Fruit fly (Drosophila melanogaster) whole organism, prepupa: ENCODE results near the gene CCAP.

ENCODE experiments used
- Blimp-1 ChIP-seq: fragments of 200-800 bp; sonication (Bioruptor generic); optimal IDR thresholded peaks from 3 replicates; lab custom pipeline; 2017; ENCODE audit warnings: missing biosample characterization, missing genetic modification characterization, mild to moderate bottlenecking, moderate library complexity, missing genetic modification reagents
- CG10631 ChIP-seq: fragments of 200-800 bp; sonication (Bioruptor generic); optimal IDR thresholded peaks from 2 replicates; lab custom pipeline; 2016; ENCODE audit warnings: missing biosample characterization, missing genetic modification characterization
- CG11294 ChIP-seq: fragments of 200-800 bp; sonication (Bioruptor generic); IDR thresholded peaks from 2 replicates; pipeline ENCODE4 v1.3.6; 2022; ENCODE audit warnings: missing biosample characterization, missing genetic modification characterization
- CG11902 ChIP-seq: fragments of 200-800 bp; sonication (Bioruptor generic); optimal IDR thresholded peaks from 3 replicates; lab custom pipeline; 2016; ENCODE audit warnings: missing biosample characterization, missing genetic modification characterization
- CG16779 ChIP-seq: fragments of 200-800 bp; sonication (Bioruptor generic); optimal IDR thresholded peaks from 3 replicates; lab custom pipeline; 2017; ENCODE audit warnings: missing biosample characterization, mild to moderate bottlenecking, missing genetic modification characterization
- CG3032 ChIP-seq: fragments of 200-800 bp; optimal IDR thresholded peaks from 2 replicates; lab custom pipeline; 2019; ENCODE audit warnings: missing biosample characterization, mild to moderate bottlenecking, missing genetic modification characterization, moderate library complexity
- CG31627 ChIP-seq: fragments of 200-800 bp; sonication (Bioruptor generic); optimal IDR thresholded peaks from 3 replicates; lab custom pipeline; 2016; ENCODE audit warnings: missing biosample characterization, missing genetic modification characterization
- CG3919 ChIP-seq: fragments of 200-800 bp; sonication (Bioruptor generic); optimal IDR thresholded peaks from 3 replicates; lab custom pipeline; 2016; ENCODE audit warnings: missing biosample characterization, missing genetic modification characterization
- CG6792 ChIP-seq: fragments of 200-800 bp; sonication (Bioruptor generic); optimal IDR thresholded peaks from 3 replicates; lab custom pipeline; 2016; ENCODE audit warnings: missing biosample characterization, missing genetic modification characterization
- CG7368 ChIP-seq: fragments of 200-800 bp; sonication (Bioruptor generic); optimal IDR thresholded peaks from 3 replicates; lab custom pipeline; 2016; ENCODE audit warnings: missing biosample characterization, missing genetic modification characterization
- CG8119 ChIP-seq: fragments of 200-800 bp; sonication (Bioruptor generic); IDR thresholded peaks from 3 replicates; pipeline ENCODE4 v1.3.6; 2022; ENCODE audit warnings: missing biosample characterization, missing genetic modification characterization
- CG9139 ChIP-seq: fragments of 200-800 bp; sonication (Bioruptor generic); optimal IDR thresholded peaks from 3 replicates; lab custom pipeline; 2017; ENCODE audit warnings: missing biosample characterization, mild to moderate bottlenecking, missing genetic modification characterization
- Eip75B ChIP-seq: fragments of 200-800 bp; sonication (Bioruptor generic); optimal IDR thresholded peaks from 3 replicates; lab custom pipeline; 2016; ENCODE audit warnings: missing biosample characterization, missing genetic modification characterization
- Eip78C ChIP-seq: fragments of 200-800 bp; sonication (Bioruptor generic); peaks from one replicate; lab custom pipeline; 2016; ENCODE audit warnings: missing biosample characterization, missing genetic modification characterization
- Eip93F ChIP-seq: fragments of 200-800 bp; sonication (Bioruptor generic); optimal IDR thresholded peaks from 2 replicates; lab custom pipeline; 2016; ENCODE audit warnings: missing biosample characterization, mild to moderate bottlenecking, missing genetic modification characterization
- Ets21C ChIP-seq: fragments of 200-800 bp; sonication (Bioruptor generic); optimal IDR thresholded peaks from 3 replicates; lab custom pipeline; 2016; ENCODE audit warnings: missing biosample characterization, missing genetic modification characterization
- Ets96B ChIP-seq: fragments of 200-800 bp; optimal IDR thresholded peaks from 2 replicates; lab custom pipeline; 2019; ENCODE audit warnings: missing biosample characterization, mild to moderate bottlenecking, missing genetic modification characterization, moderate library complexity
- Hr38 ChIP-seq: sonication (Bioruptor generic); optimal IDR thresholded peaks from 2 replicates; lab custom pipeline; 2016; ENCODE audit warnings: missing biosample characterization, missing genetic modification characterization
- Hr4 ChIP-seq: fragments of 200-800 bp; sonication (Bioruptor generic); optimal IDR thresholded peaks from 3 replicates; lab custom pipeline; 2016; ENCODE audit warnings: missing biosample characterization, missing genetic modification characterization
- Smox ChIP-seq: fragments of 200-800 bp; sonication (Bioruptor generic); optimal IDR thresholded peaks from 3 replicates; lab custom pipeline; 2016; ENCODE audit warnings: missing biosample characterization, missing genetic modification characterization
- Sox102F ChIP-seq: fragments of 200-800 bp; sonication (Bioruptor generic); optimal IDR thresholded peaks from 2 replicates; lab custom pipeline; 2016; ENCODE audit warnings: missing biosample characterization, mild to moderate bottlenecking, missing genetic modification characterization
- acj6 ChIP-seq: fragments of 200-800 bp; sonication (Bioruptor generic); optimal IDR thresholded peaks from 3 replicates; lab custom pipeline; 2016; ENCODE audit warnings: missing biosample characterization, missing genetic modification characterization
- cyc ChIP-seq: fragments of 200-800 bp; sonication (Bioruptor generic); optimal IDR thresholded peaks from 3 replicates; lab custom pipeline; 2016; ENCODE audit warnings: missing biosample characterization, missing genetic modification characterization
- dac ChIP-seq: fragments of 200-800 bp; sonication (Bioruptor generic); optimal IDR thresholded peaks from 2 replicates; lab custom pipeline; 2017; ENCODE audit warnings: missing biosample characterization, mild to moderate bottlenecking, missing genetic modification characterization
- dsx ChIP-seq: fragments of 200-800 bp; optimal IDR thresholded peaks from 3 replicates; lab custom pipeline; 2019; ENCODE audit warnings: missing biosample characterization, mild to moderate bottlenecking, missing genetic modification characterization, moderate library complexity; ENCODE audit not compliant: poor library complexity, severe bottlenecking
- eg ChIP-seq: fragments of 200-800 bp; sonication (Bioruptor generic); IDR thresholded peaks from 3 replicates; pipeline ENCODE4 v1.3.6; 2022; ENCODE audit warnings: missing biosample characterization, missing genetic modification characterization
- esn ChIP-seq: fragments of 200-800 bp; sonication (Bioruptor generic); optimal IDR thresholded peaks from 2 replicates; lab custom pipeline; 2016; ENCODE audit warnings: missing biosample characterization, mild to moderate bottlenecking, missing genetic modification characterization, moderate library complexity
- fd85E ChIP-seq: fragments of 200-800 bp; sonication (Bioruptor generic); optimal IDR thresholded peaks from 3 replicates; lab custom pipeline; 2016; ENCODE audit warnings: missing biosample characterization, missing genetic modification characterization
- fkh ChIP-seq: fragments of 200-800 bp; sonication (Bioruptor generic); optimal IDR thresholded peaks from 3 replicates; lab custom pipeline; 2017; ENCODE audit warnings: missing biosample characterization, mild to moderate bottlenecking, missing genetic modification characterization, moderate library complexity
- lz ChIP-seq: fragments of 200-800 bp; sonication (Bioruptor generic); optimal IDR thresholded peaks from 3 replicates; lab custom pipeline; 2016; ENCODE audit warnings: missing biosample characterization, missing genetic modification characterization
- net ChIP-seq: fragments of 200-800 bp; sonication (Bioruptor generic); optimal IDR thresholded peaks from 3 replicates; lab custom pipeline; 2016; ENCODE audit warnings: missing biosample characterization, missing genetic modification characterization
- salr ChIP-seq, 2 experiments: fragments of 200-800 bp; sonication (Bioruptor generic); optimal IDR thresholded peaks; 3 replicates each; lab custom pipeline; 2016 to 2018; ENCODE audit warnings: missing biosample characterization in 2 of 2, missing genetic modification characterization in 2 of 2, mild to moderate bottlenecking in 1 of 2
- spab ChIP-seq: fragments of 200-800 bp; sonication (Bioruptor generic); optimal IDR thresholded peaks from 2 replicates; lab custom pipeline; 2017; ENCODE audit warnings: missing biosample characterization, mild to moderate bottlenecking, missing genetic modification characterization, missing genetic modification reagents
- ss ChIP-seq, 2 experiments: fragments of 200-800 bp; sonication (Bioruptor generic); optimal IDR thresholded peaks; 2 replicates in 1 of 2; 3 replicates in 1 of 2; lab custom pipeline; 2017 to 2018; ENCODE audit warnings: mild to moderate bottlenecking in 2 of 2, missing biosample characterization in 2 of 2, missing genetic modification characterization in 2 of 2, moderate library complexity in 1 of 2
- svp ChIP-seq: fragments of 200-800 bp; sonication (Bioruptor generic); peaks from one replicate; lab custom pipeline; 2016; ENCODE audit warnings: missing biosample characterization, missing genetic modification characterization
- vri ChIP-seq: fragments of 200-800 bp; sonication (Bioruptor generic); optimal IDR thresholded peaks from 3 replicates; lab custom pipeline; 2016; ENCODE audit warnings: missing biosample characterization, mild to moderate bottlenecking, missing genetic modification characterization

The CCAP gene

DNA sequence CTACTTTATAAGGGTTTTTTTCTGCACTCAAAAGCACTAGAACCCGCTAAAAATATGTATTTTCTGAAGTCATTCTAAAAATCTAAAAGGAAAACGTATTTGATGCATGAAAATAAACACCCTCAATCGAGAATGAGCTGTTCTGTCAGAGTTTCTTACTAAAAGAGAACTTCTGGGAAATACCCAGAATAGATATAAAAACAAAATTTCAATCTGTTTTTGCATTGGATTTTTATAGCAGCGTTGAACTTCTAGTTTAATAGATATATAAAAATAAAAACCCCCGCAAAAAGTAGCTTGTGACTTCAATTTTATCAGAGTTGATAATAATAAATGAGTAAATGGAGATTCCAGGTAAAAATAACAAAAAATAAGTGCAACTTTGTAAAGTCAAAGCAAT lies 16.5 kb upstream of the CCAP start:
- TF ChIP-seq esn (GFP tag; lab: Kevin White, UChicago) (no peak), eg (GFP tag; lab: Robert Waterston, UW) (no peak), dsx (no peak), Smox (no peak), CG11902 (GFP tag; lab: Kevin White, UChicago) (no peak), cyc (no peak), Eip93F (no peak), CG3919 (GFP tag; lab: Kevin White, UChicago) (no peak), net (no peak), salr (GFP tag; optimal IDR thresholded peaks at IDR 0.05; lab: Kevin White, UChicago) (no peak), svp (GFP tag; lab: Kevin White, UChicago) (no peak), CG3032 (tag; lab: Kevin White, UChicago) (no peak), fkh (no peak), lz (no peak), vri (no peak), CG9139 (no peak)

DNA sequence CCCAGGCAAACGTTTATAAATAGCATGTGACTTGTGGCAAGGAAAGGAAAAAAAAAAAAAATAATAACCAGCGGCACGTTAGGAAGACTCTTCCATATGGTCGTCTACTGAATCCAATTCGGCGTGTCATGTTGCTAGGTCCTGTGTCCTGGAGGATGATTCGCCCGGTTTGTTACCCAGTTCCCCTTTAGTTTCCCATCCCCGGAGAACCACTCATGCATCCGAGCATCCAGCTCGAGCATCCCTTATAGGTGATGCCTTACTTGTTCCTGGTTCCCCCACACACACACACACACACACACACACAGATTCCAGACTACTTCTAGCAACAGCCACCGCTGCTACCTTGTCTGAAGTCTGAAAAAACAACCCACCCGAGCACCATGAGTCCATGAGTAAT lies 16.0 kb upstream of the CCAP start:
- no peak for TF ChIP-seq CG6792 (GFP tag; lab: Kevin White, UChicago)

DNA sequence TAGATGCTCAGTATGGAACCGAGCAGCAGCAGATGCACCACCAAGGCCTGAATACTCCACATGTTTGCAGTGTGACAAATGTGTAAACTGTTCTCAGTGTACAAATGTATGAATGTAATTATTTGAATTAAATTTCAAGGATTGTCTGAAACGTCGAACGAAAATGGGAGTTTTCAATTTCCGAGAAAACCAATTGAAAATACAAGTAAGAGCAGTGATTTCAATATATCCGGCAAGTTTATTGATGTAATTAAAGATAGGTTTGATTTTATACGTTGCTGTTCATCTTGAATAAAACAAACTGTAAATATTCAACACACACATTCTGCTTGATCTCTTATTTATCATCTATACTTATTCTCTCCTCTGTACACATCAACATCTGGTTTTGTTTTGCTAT lies 8.8 kb upstream of the CCAP start, which contains the start of gene CG4907:
Gene CG4907, minus strand, starts transcription at position 101 of the 400 bp plus-strand sequence.
- TF ChIP-seq CG16779 (no peak), vri (no peak), CG6792 (GFP tag; lab: Kevin White, UChicago) (no peak), CG8119 (GFP tag; lab: Robert Waterston, UW) (no peak), CG7368 (GFP tag; lab: Kevin White, UChicago) (no peak), CG11294 (GFP tag; lab: Robert Waterston, UW) (no peak), fd85E (GFP tag; lab: Kevin White, UChicago) (no peak), CG3032 (tag; lab: Kevin White, UChicago) (no peak), Ets96B (tag; lab: Kevin White, UChicago) (no peak), Sox102F (GFP tag; lab: Kevin White, UChicago) (no peak), Eip75B (GFP tag; lab: Kevin White, UChicago) (no peak), Ets21C (no peak), dac (no peak), spab (GFP tag; lab: Kevin White, UChicago) (no peak)

DNA sequence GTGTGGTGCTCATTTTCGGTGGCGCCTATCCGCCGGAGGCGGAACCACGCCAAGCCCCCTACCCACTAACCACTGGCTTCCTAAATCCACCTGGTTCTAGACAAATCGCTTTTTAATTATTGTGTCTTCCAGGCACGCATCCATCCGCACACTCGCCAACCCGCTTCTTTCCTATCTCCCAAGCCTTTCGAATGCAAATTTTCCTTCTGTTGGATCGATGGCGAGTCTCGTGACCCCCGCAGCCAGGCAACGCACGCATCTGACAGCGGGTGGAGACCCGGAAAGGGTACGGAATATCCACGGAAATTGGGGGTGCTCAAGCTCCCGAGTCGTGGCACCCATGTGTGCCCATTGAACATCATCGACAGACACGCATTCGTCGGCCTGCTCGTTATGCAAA lies 5.3 kb upstream of the CCAP start, which contains the start of gene CG13842:
Gene CG13842, minus strand, starts transcription at position 101 of the 400 bp plus-strand sequence.
- no peak for TF ChIP-seq Hr4
- no peak for TF ChIP-seq CG31627 (GFP tag; lab: Kevin White, UChicago)
- no peak for TF ChIP-seq CG6792 (GFP tag; lab: Kevin White, UChicago)
- TF ChIP-seq CG10631 (GFP tag; lab: Kevin White, UChicago), result no peak
- TF ChIP-seq Eip78C, result no peak
- TF ChIP-seq Hr38 (GFP tag; lab: Kevin White, UChicago), result no peak
- TF ChIP-seq vri, result no peak
- TF ChIP-seq Ets96B (tag; lab: Kevin White, UChicago), result no peak
- no peak for TF ChIP-seq CG11294 (GFP tag; lab: Robert Waterston, UW)
- no peak for TF ChIP-seq ss (GFP tag; optimal IDR thresholded peaks at IDR 0.05; lab: Kevin White, UChicago)
- TF ChIP-seq cyc, result no peak
- no peak for TF ChIP-seq net
- no peak for TF ChIP-seq acj6
- no peak for TF ChIP-seq Blimp-1
- TF ChIP-seq Ets21C, result no peak

DNA sequence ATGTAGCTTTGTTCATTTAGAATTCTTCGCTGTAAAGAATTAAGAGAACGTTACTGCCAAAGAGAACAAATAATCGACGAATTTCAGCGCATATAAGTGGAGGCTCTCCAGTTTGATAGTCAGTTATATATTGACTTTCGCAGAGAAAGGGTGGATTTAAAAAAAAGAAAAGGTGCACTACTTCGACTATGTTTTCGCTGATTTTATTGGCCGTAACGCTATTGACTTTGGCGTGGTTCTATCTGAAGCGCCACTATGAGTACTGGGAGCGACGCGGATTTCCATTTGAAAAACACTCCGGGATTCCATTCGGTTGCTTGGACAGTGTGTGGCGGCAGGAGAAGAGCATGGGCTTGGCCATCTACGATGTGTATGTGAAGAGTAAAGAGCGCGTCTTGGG lies 3.7 kb downstream of the CCAP start, which contains the start of gene Cyp6d4:
Gene Cyp6d4, plus strand, starts transcription at position 112 of the 400 bp plus-strand sequence.
- no peak for TF ChIP-seq cyc
- no peak for TF ChIP-seq net
